Fruit fly (Drosophila melanogaster): ENCODE measurements around the gene CG14506.
A peak's percentile ranks its signal among the peaks of the same experiment; 100 is the strongest.

The CG14506 gene

dm6 chr3R:29265075-29265474 is 31.9 kb downstream of the CG14506 start (continued):
- TF ChIP-seq fd3F (GFP tag; optimal IDR thresholded peaks at IDR 0.05) = no peak
- TF ChIP-seq tll (GFP tag; optimal IDR thresholded peaks at IDR 0.05) = no peak
- no peak for TF ChIP-seq eyg (GFP tag; optimal IDR thresholded peaks at IDR 0.05)
- no peak for TF ChIP-seq CG7963 (GFP tag; IDR thresholded peaks at IDR 0.05; ENCODE audit: partially characterized antibody)
- TF ChIP-seq CG2889 (GFP tag; IDR thresholded peaks at IDR 0.05) = no peak
- TF ChIP-seq CG12104 (GFP tag; optimal IDR thresholded peaks at IDR 0.05) = no peak
- TF ChIP-seq gcm2 (GFP tag; optimal IDR thresholded peaks at IDR 0.05) = no peak
- no peak for TF ChIP-seq CHES-1-like (GFP tag; optimal IDR thresholded peaks at IDR 0.05)
- TF ChIP-seq salm (tag; optimal IDR thresholded peaks at IDR 0.05) = no peak
- no peak for TF ChIP-seq HLH4C (GFP tag; IDR thresholded peaks at IDR 0.05; ENCODE audit: partially characterized antibody)
- no peak for TF ChIP-seq CG11723 (GFP tag; optimal IDR thresholded peaks at IDR 0.05)
- TF ChIP-seq CG1792 (GFP tag; optimal IDR thresholded peaks at IDR 0.05) = no peak
- peak; percentile 12 for TF ChIP-seq Mes4 (GFP tag; optimal IDR thresholded peaks at IDR 0.05)
- TF ChIP-seq CG2678 (tag; optimal IDR thresholded peaks at IDR 0.05) = peak; percentile 51
- TF ChIP-seq ken (GFP tag; IDR thresholded peaks at IDR 0.05) = no peak
- TF ChIP-seq grau (tag; optimal IDR thresholded peaks at IDR 0.05) = peak; percentile 53
- TF ChIP-seq CG15011 (GFP tag; optimal IDR thresholded peaks at IDR 0.05) = no peak
- no peak for TF ChIP-seq danr (GFP tag; IDR thresholded peaks at IDR 0.05)
- no peak for TF ChIP-seq Ada2b (GFP tag; IDR thresholded peaks at IDR 0.05)
- no peak for TF ChIP-seq pita (GFP tag; optimal IDR thresholded peaks at IDR 0.05)
- TF ChIP-seq sob (GFP tag; IDR thresholded peaks at IDR 0.05) = no peak
- no peak for TF ChIP-seq ap (GFP tag; IDR thresholded peaks at IDR 0.05)
- no peak for TF ChIP-seq CG9437 (GFP tag; optimal IDR thresholded peaks at IDR 0.05)
- TF ChIP-seq CG33557 (GFP tag; optimal IDR thresholded peaks at IDR 0.05) = peak; percentile 65
- TF ChIP-seq CG13287 (GFP tag; IDR thresholded peaks at IDR 0.05; ENCODE audit: partially characterized antibody) = no peak
- TF ChIP-seq CG34422 (GFP tag; IDR thresholded peaks at IDR 0.05) = no peak
- TF ChIP-seq NK7.1 (GFP tag; optimal IDR thresholded peaks at IDR 0.05) = no peak
- no peak for TF ChIP-seq pros (GFP tag; optimal IDR thresholded peaks at IDR 0.05)
- peak; percentile 46 for TF ChIP-seq CG6689 (GFP tag; IDR thresholded peaks at IDR 0.05)
- no peak for TF ChIP-seq ham (GFP tag; IDR thresholded peaks at IDR 0.05)
- TF ChIP-seq dmrt11E (tag; optimal IDR thresholded peaks at IDR 0.05) = peak; percentile 84
- 0 out of 2 replicates have a peak, but pooled peaks have one; percentile 4 for TF ChIP-seq Rx (GFP tag; IDR thresholded peaks at IDR 0.05)
- TF ChIP-seq CG13775 (GFP tag; optimal IDR thresholded peaks at IDR 0.05) = peak; percentile 24
- TF ChIP-seq ac (GFP tag; optimal IDR thresholded peaks at IDR 0.05) = peak; percentile 3
- TF ChIP-seq CG10274 (GFP tag; optimal IDR thresholded peaks at IDR 0.05) = no peak
- TF ChIP-seq Bgb (GFP tag; IDR thresholded peaks at IDR 0.05; ENCODE audit: partially characterized antibody) = no peak
- TF ChIP-seq run (tag; optimal IDR thresholded peaks at IDR 0.05) = no peak
- TF ChIP-seq lmd (GFP tag; IDR thresholded peaks at IDR 0.05) = peak; percentile 9; the same call in 1 of the 2 replicates
- TF ChIP-seq GATAe (GFP tag; conservative IDR thresholded peaks at IDR 0.05) = no peak
- no peak for TF ChIP-seq Max (GFP tag; optimal IDR thresholded peaks at IDR 0.05)
- no peak for TF ChIP-seq CG7357 (GFP tag; IDR thresholded peaks at IDR 0.05)
- TF ChIP-seq Optix (GFP tag; IDR thresholded peaks at IDR 0.05) = 0 out of 3 replicates have a peak, but pooled peaks have one; percentile 14
- no peak for TF ChIP-seq CG6813 (GFP tag; optimal IDR thresholded peaks at IDR 0.05)
- TF ChIP-seq abd-A (tag; optimal IDR thresholded peaks at IDR 0.05) = no peak
- TF ChIP-seq Lim3 (GFP tag; IDR thresholded peaks at IDR 0.05) = no peak
- TF ChIP-seq zen (tag; optimal IDR thresholded peaks at IDR 0.05) = no peak
- TF ChIP-seq mam (GFP tag; optimal IDR thresholded peaks at IDR 0.05) = no peak
- TF ChIP-seq Sry-δ (GFP tag; optimal IDR thresholded peaks at IDR 0.05) = no peak
- TF ChIP-seq Elba2 (GFP tag; optimal IDR thresholded peaks at IDR 0.05) = no peak
- TF ChIP-seq fd96Cb (tag; optimal IDR thresholded peaks at IDR 0.05) = peak; percentile 33
- TF ChIP-seq Bteb2 (GFP tag; optimal IDR thresholded peaks at IDR 0.05) = no peak

All from whole organism, embryonic.